Fruit fly (Drosophila melanogaster): ENCODE data around the gene CG10492.

- TF ChIP-seq pan (optimal IDR thresholded peaks at IDR 0.05): no peak
- TF ChIP-seq psq (optimal IDR thresholded peaks at IDR 0.05): no peak
- TF ChIP-seq CG8478 (optimal IDR thresholded peaks at IDR 0.05): no peak
- no peak for TF ChIP-seq Dll (optimal IDR thresholded peaks at IDR 0.05)
- no peak for TF ChIP-seq usp (GFP tag; optimal IDR thresholded peaks at IDR 0.05)
- no peak for TF ChIP-seq EcR (GFP tag; optimal IDR thresholded peaks at IDR 0.05)
Measured at dm6 chr2L:19079742-19080141, 25.9 kb downstream of the CG10492 start.
